Worm (Caenorhabditis elegans) whole organism, late embryonic: ENCODE measurements around the gene F35A5.2.

Experiments used
- C38D4.7 ChIP-seq: fragments of 200-800 bp; sonication (Bioruptor generic); optimal IDR thresholded peaks from 2 replicates; lab custom pipeline; 2018; ENCODE audit warnings: mild to moderate bottlenecking, missing genetic modification characterization, moderate library complexity, missing compliant biosample characterization
- ceh-22 ChIP-seq: sonication (generic microtip); optimal IDR thresholded peaks from 2 replicates; lab custom pipeline; 2017; ENCODE audit warnings: missing biosample characterization, missing genetic modification characterization
- dmd-4 ChIP-seq: sonication (generic microtip); optimal IDR thresholded peaks from 2 replicates; lab custom pipeline; 2016; ENCODE audit warnings: borderline replicate concordance, missing genetic modification characterization, missing compliant biosample characterization
- fkh-10 ChIP-seq: fragments of 150-350 bp; optimal IDR thresholded peaks from 2 replicates; lab custom pipeline; 2014; ENCODE audit warnings: missing biosample characterization, missing genetic modification reagents, missing genetic modification characterization
- lin-11 ChIP-seq: fragments of 200-800 bp; sonication (Bioruptor generic); optimal IDR thresholded peaks from 2 replicates; lab custom pipeline; 2018; ENCODE audit warnings: mild to moderate bottlenecking, missing genetic modification characterization, missing compliant biosample characterization
- nhr-11 ChIP-seq: fragments of 150-350 bp; optimal IDR thresholded peaks from 2 replicates; lab custom pipeline; 2014; ENCODE audit warnings: missing biosample characterization, missing genetic modification characterization
- pag-3 ChIP-seq: sonication (generic microtip); optimal IDR thresholded peaks from 2 replicates; lab custom pipeline; 2016; ENCODE audit warnings: missing compliant biosample characterization, missing genetic modification characterization, borderline replicate concordance
- pha-4 ChIP-seq: fragments of 150-350 bp; optimal IDR thresholded peaks from 2 replicates; lab custom pipeline; 2018; ENCODE audit warnings: missing biosample characterization, missing genetic modification reagents, missing genetic modification characterization
- pqm-1 ChIP-seq: sonication (generic microtip); optimal IDR thresholded peaks from 2 replicates; lab custom pipeline; 2016; ENCODE audit warnings: missing genetic modification characterization, missing compliant biosample characterization
- tbx-2 ChIP-seq: sonication (generic microtip); optimal IDR thresholded peaks from 2 replicates; lab custom pipeline; 2016; ENCODE audit warnings: missing genetic modification characterization, missing compliant biosample characterization
- zip-5 ChIP-seq: sonication (generic microtip); optimal IDR thresholded peaks from 2 replicates; lab custom pipeline; 2016; ENCODE audit warnings: missing genetic modification characterization, missing compliant biosample characterization

- TF ChIP-seq nhr-11 (tag; lab: Kevin White, UChicago) (no peak), dmd-4 (tag; lab: Kevin White, UChicago) (no peak), lin-11 (tag; lab: Kevin White, UChicago) (no peak), tbx-2 (tag; lab: Kevin White, UChicago) (no peak), zip-5 (tag; lab: Kevin White, UChicago) (no peak), pag-3 (tag; lab: Kevin White, UChicago) (no peak), pha-4 (tag; lab: Kevin White, UChicago) (no peak), fkh-10 (GFP tag; lab: Kevin White, UChicago) (no peak), C38D4.7 (no peak), ceh-22 (tag; lab: Kevin White, UChicago) (no peak), pqm-1 (tag; lab: Kevin White, UChicago) (no peak)
Measured at ce11 chrX:3827311-3827710, 22.4 kb downstream of the F35A5.2 start.
